Fruit fly (Drosophila melanogaster) whole organism, prepupa: ENCODE data around the gene eIF2Bepsilon.

Experiments used
- CG10669 ChIP-seq: fragments of 200-800 bp; sonication (Bioruptor generic); optimal IDR thresholded peaks from 3 replicates; lab custom pipeline; 2018; ENCODE audit warnings: missing biosample characterization, mild to moderate bottlenecking, missing genetic modification characterization, moderate library complexity
- CG15336 ChIP-seq: fragments of 200-800 bp; sonication (Bioruptor generic); IDR thresholded peaks from 2 replicates; pipeline ENCODE4 v1.3.6; 2022; ENCODE audit warnings: missing biosample characterization, missing genetic modification characterization
- CG32006 ChIP-seq: fragments of 200-800 bp; sonication (Bioruptor generic); optimal IDR thresholded peaks from 3 replicates; lab custom pipeline; 2017; ENCODE audit warnings: missing biosample characterization, mild to moderate bottlenecking, missing genetic modification characterization
- CG34406 ChIP-seq: fragments of 200-800 bp; sonication (Bioruptor generic); optimal IDR thresholded peaks from 3 replicates; lab custom pipeline; 2016; ENCODE audit warnings: missing biosample characterization, missing genetic modification characterization
- CG6808 ChIP-seq: fragments of 200-800 bp; sonication (Bioruptor generic); optimal IDR thresholded peaks from 3 replicates; lab custom pipeline; 2017; ENCODE audit warnings: missing biosample characterization, missing genetic modification characterization, mild to moderate bottlenecking, moderate library complexity, missing genetic modification reagents
- CG6854 ChIP-seq: fragments of 200-800 bp; sonication (Bioruptor generic); optimal IDR thresholded peaks from 2 replicates; lab custom pipeline; 2017; ENCODE audit warnings: missing biosample characterization, mild to moderate bottlenecking, missing genetic modification characterization
- CG9139 ChIP-seq: fragments of 200-800 bp; sonication (Bioruptor generic); optimal IDR thresholded peaks from 3 replicates; lab custom pipeline; 2017; ENCODE audit warnings: missing biosample characterization, mild to moderate bottlenecking, missing genetic modification characterization
- Ets21C ChIP-seq: fragments of 200-800 bp; sonication (Bioruptor generic); optimal IDR thresholded peaks from 3 replicates; lab custom pipeline; 2016; ENCODE audit warnings: missing biosample characterization, missing genetic modification characterization
- Ets96B ChIP-seq: fragments of 200-800 bp; optimal IDR thresholded peaks from 2 replicates; lab custom pipeline; 2019; ENCODE audit warnings: missing biosample characterization, mild to moderate bottlenecking, missing genetic modification characterization, moderate library complexity
- Hr39 ChIP-seq: fragments of 200-800 bp; sonication (Bioruptor generic); optimal IDR thresholded peaks from 2 replicates; lab custom pipeline; 2016; ENCODE audit warnings: missing biosample characterization, missing genetic modification characterization
- Lpt ChIP-seq: fragments of 200-800 bp; sonication (Bioruptor generic); optimal IDR thresholded peaks from 3 replicates; lab custom pipeline; 2016; ENCODE audit warnings: missing biosample characterization, missing genetic modification characterization
- OdsH ChIP-seq: fragments of 200-800 bp; sonication (Bioruptor generic); optimal IDR thresholded peaks from 3 replicates; lab custom pipeline; 2016; ENCODE audit warnings: missing biosample characterization, missing genetic modification characterization
- dac ChIP-seq: fragments of 200-800 bp; sonication (Bioruptor generic); optimal IDR thresholded peaks from 2 replicates; lab custom pipeline; 2017; ENCODE audit warnings: missing biosample characterization, mild to moderate bottlenecking, missing genetic modification characterization
- fd59A ChIP-seq: fragments of 200-800 bp; sonication (Bioruptor generic); optimal IDR thresholded peaks from 2 replicates; lab custom pipeline; 2017; ENCODE audit warnings: missing biosample characterization, mild to moderate bottlenecking, missing genetic modification characterization, missing genetic modification reagents

dm6 chrX:1879606-1880110 lies 43.0 kb downstream of the eIF2Bepsilon start, which contains the start of gene CG14818:
- TF ChIP-seq CG10669 (GFP tag; lab: Kevin White, UChicago) (no peak), CG15336 (GFP tag; lab: Robert Waterston, UW) (peak; percentile 53), CG34406 (GFP tag; lab: Kevin White, UChicago) (peak; percentile 41), Ets21C (GFP tag; lab: Kevin White, UChicago) (no peak), dac (GFP tag; lab: Kevin White, UChicago) (peak; percentile 39), fd59A (GFP tag; lab: Kevin White, UChicago) (no peak), CG9139 (GFP tag; lab: Kevin White, UChicago) (no peak), CG32006 (GFP tag; lab: Kevin White, UChicago) (no peak), CG6854 (peak; percentile 20), Lpt (GFP tag; lab: Kevin White, UChicago) (peak; percentile 42), Ets96B (no peak), CG6808 (GFP tag; lab: Kevin White, UChicago) (no peak), OdsH (GFP tag; lab: Kevin White, UChicago) (no peak), Hr39 (GFP tag; lab: Kevin White, UChicago) (peak; percentile 69)
